Fruit fly (Drosophila melanogaster) S2 (cell line): ENCODE results near the gene AstA-R1.

Experiments used
- CG8478 ChIP-seq: fragments of >200 bp; optimal IDR thresholded peaks from 2 replicates; lab custom pipeline; 2018
- CTCF ChIP-seq, 2 experiments: fragments of >200 bp; optimal IDR thresholded peaks; 2 replicates each; lab custom pipeline; 2018

DNA sequence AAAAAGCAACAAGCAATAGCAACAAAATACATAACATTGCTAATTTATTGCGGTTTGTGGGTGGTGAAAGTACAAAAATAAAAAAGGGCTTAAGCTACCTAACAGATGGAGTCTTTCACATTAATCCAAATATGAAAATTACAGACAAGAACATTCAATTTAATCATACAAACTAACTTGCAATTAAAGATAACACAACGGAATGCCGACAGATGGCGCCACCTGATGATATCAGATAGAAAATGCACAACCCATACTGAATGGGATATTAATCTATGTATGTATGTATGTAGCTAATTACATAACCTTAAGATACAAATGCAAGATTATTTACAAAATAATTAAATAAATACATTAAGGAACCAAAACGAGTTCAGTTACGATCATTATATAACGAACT, 100.5 kb downstream of the AstA-R1 start:
- TF ChIP-seq CTCF (optimal IDR thresholded peaks at IDR 0.05; lab: Kevin White, UChicago) (peak; percentile 77 to 79), CG8478 (lab: Kevin White, UChicago) (no peak)
